Worm (Caenorhabditis elegans): ENCODE results near the gene C25E10.11.

The C25E10.11 gene

ce11 chrV:9015540-9015939 is 43.0 kb downstream of the C25E10.11 start, which contains the start of gene srt-18:
srt-18 (minus strand) TSS chrV:9015640.
- TF ChIP-seq med-1 (GFP tag; optimal IDR thresholded peaks at IDR 0.05; ENCODE audit: insufficient read depth), result no peak
- TF ChIP-seq ztf-23 (GFP tag; IDR thresholded peaks at IDR 0.05), result no peak
- TF ChIP-seq tab-1 (GFP tag; IDR thresholded peaks at IDR 0.05), result no peak
- no peak for TF ChIP-seq klf-2 (GFP tag; conservative IDR thresholded peaks at IDR 0.05)
- TF ChIP-seq ref-1 (GFP tag; conservative IDR thresholded peaks at IDR 0.05), result no peak
- no peak for TF ChIP-seq flt-1 (GFP tag; IDR thresholded peaks at IDR 0.05)
- TF ChIP-seq T22C8.4 (GFP tag; IDR thresholded peaks at IDR 0.05), result no peak
- no peak for TF ChIP-seq ztf-29 (GFP tag; IDR thresholded peaks at IDR 0.05)
- TF ChIP-seq cog-1 (tag; optimal IDR thresholded peaks at IDR 0.05), result no peak

ce11 chrV:9013765-9014164 is 44.8 kb downstream of the C25E10.11 start, which contains the start of gene srh-201:
srh-201 (minus strand) TSS chrV:9013865.
- TF ChIP-seq ztf-29 (GFP tag; IDR thresholded peaks at IDR 0.05) (no peak), ztf-23 (GFP tag; IDR thresholded peaks at IDR 0.05) (no peak), med-1 (GFP tag; optimal IDR thresholded peaks at IDR 0.05; ENCODE audit: insufficient read depth) (no peak), tab-1 (GFP tag; IDR thresholded peaks at IDR 0.05) (no peak), klf-2 (GFP tag; conservative IDR thresholded peaks at IDR 0.05) (no peak), cog-1 (tag; optimal IDR thresholded peaks at IDR 0.05) (no peak), flt-1 (GFP tag; IDR thresholded peaks at IDR 0.05) (no peak), T22C8.4 (GFP tag; IDR thresholded peaks at IDR 0.05) (no peak), ref-1 (GFP tag; conservative IDR thresholded peaks at IDR 0.05) (no peak)

ce11 chrV:9009175-9009574 is 49.4 kb downstream of the C25E10.11 start, which contains the start of gene srx-2:
srx-2 (plus strand) TSS chrV:9009475.
- TF ChIP-seq T22C8.4 (GFP tag; IDR thresholded peaks at IDR 0.05) (no peak), klf-2 (GFP tag; conservative IDR thresholded peaks at IDR 0.05) (no peak), ref-1 (GFP tag; conservative IDR thresholded peaks at IDR 0.05) (no peak), ztf-23 (GFP tag; IDR thresholded peaks at IDR 0.05) (no peak), tab-1 (GFP tag; IDR thresholded peaks at IDR 0.05) (no peak), flt-1 (GFP tag; IDR thresholded peaks at IDR 0.05) (no peak), cog-1 (tag; optimal IDR thresholded peaks at IDR 0.05) (no peak), med-1 (GFP tag; optimal IDR thresholded peaks at IDR 0.05; ENCODE audit: insufficient read depth) (no peak), ztf-29 (GFP tag; IDR thresholded peaks at IDR 0.05) (no peak)

Measured in whole organism, midembryonic.